Worm (Caenorhabditis elegans) whole organism, late embryonic: Measurements from ENCODE around the gene dcr-1.
A peak's percentile ranks its signal among the peaks of the same experiment; 100 is the strongest.

Experiments used
- K09A11.1 ChIP-seq: sonication (generic microtip); optimal IDR thresholded peaks from 2 replicates; lab custom pipeline; 2017; ENCODE audit warnings: antibody characterized with exemption, mild to moderate bottlenecking, missing genetic modification characterization, missing compliant biosample characterization; ENCODE audit not compliant: insufficient read depth
- T23F11.4 ChIP-seq: fragments of 200-800 bp; sonication (Bioruptor generic); optimal IDR thresholded peaks from 2 replicates; lab custom pipeline; 2018; ENCODE audit warnings: mild to moderate bottlenecking, missing genetic modification characterization, missing compliant biosample characterization
- Y22D7AL.16 ChIP-seq: sonication (generic microtip); optimal IDR thresholded peaks from 2 replicates; lab custom pipeline; 2016; ENCODE audit warnings: missing genetic modification characterization, missing compliant biosample characterization
- ama-1 ChIP-seq: fragments of 150-350 bp; optimal IDR thresholded peaks from 2 replicates; lab custom pipeline; 2014
- ceh-14 ChIP-seq: sonication (generic microtip); optimal IDR thresholded peaks from 2 replicates; lab custom pipeline; 2016; ENCODE audit warnings: missing genotype, missing genetic modification characterization, missing compliant biosample characterization
- ceh-18 ChIP-seq: sonication (generic microtip); optimal IDR thresholded peaks from 2 replicates; lab custom pipeline; 2016; ENCODE audit warnings: missing genetic modification characterization, missing compliant biosample characterization
- ceh-2 ChIP-seq: sonication (generic microtip); optimal IDR thresholded peaks from 2 replicates; lab custom pipeline; 2016; ENCODE audit warnings: missing genotype, missing genetic modification characterization, missing compliant biosample characterization
- ceh-22 ChIP-seq: sonication (generic microtip); optimal IDR thresholded peaks from 2 replicates; lab custom pipeline; 2017; ENCODE audit warnings: missing biosample characterization, missing genetic modification characterization
- ceh-24 ChIP-seq: sonication (generic microtip); optimal IDR thresholded peaks from 2 replicates; lab custom pipeline; 2016; ENCODE audit warnings: mild to moderate bottlenecking, missing genetic modification characterization, missing compliant biosample characterization
- ceh-30 ChIP-seq: fragments of 150-350 bp; optimal IDR thresholded peaks from 2 replicates; lab custom pipeline; 2014; ENCODE audit warnings: missing biosample characterization, missing genetic modification characterization
- ceh-31 ChIP-seq: sonication (generic microtip); optimal IDR thresholded peaks from 2 replicates; lab custom pipeline; 2016; ENCODE audit warnings: missing genetic modification characterization, missing compliant biosample characterization
- ceh-34 ChIP-seq: sonication (generic microtip); optimal IDR thresholded peaks from 2 replicates; lab custom pipeline; 2016; ENCODE audit warnings: mild to moderate bottlenecking, missing genetic modification characterization, missing compliant biosample characterization
- che-1 ChIP-seq: sonication (generic microtip); optimal IDR thresholded peaks from 2 replicates; lab custom pipeline; 2016; ENCODE audit warnings: mild to moderate bottlenecking, missing genetic modification characterization, missing compliant biosample characterization
- dve-1 ChIP-seq: sonication (generic microtip); optimal IDR thresholded peaks from 2 replicates; lab custom pipeline; 2017; ENCODE audit warnings: antibody characterized with exemption, mild to moderate bottlenecking, missing genetic modification characterization, missing compliant biosample characterization
- elt-2 ChIP-seq: sonication (generic microtip); optimal IDR thresholded peaks from 2 replicates; lab custom pipeline; 2016; ENCODE audit warnings: missing genetic modification reagents, missing genetic modification characterization, missing compliant biosample characterization
- fkh-6 ChIP-seq: sonication (generic microtip); optimal IDR thresholded peaks from 2 replicates; lab custom pipeline; 2016; ENCODE audit warnings: missing genetic modification characterization, missing compliant biosample characterization
- hlh-13 ChIP-seq: fragments of 200-800 bp; sonication (Bioruptor generic); optimal IDR thresholded peaks from 2 replicates; lab custom pipeline; 2018; ENCODE audit warnings: mild to moderate bottlenecking, missing genetic modification characterization, missing compliant biosample characterization
- hlh-15 ChIP-seq: sonication (generic microtip); optimal IDR thresholded peaks from 2 replicates; lab custom pipeline; 2016; ENCODE audit warnings: missing genetic modification characterization, missing compliant biosample characterization
- hlh-30 ChIP-seq: sonication (generic microtip); optimal IDR thresholded peaks from 2 replicates; lab custom pipeline; 2017; ENCODE audit warnings: antibody characterized with exemption, missing genetic modification characterization, missing compliant biosample characterization; ENCODE audit not compliant: insufficient read depth
- hlh-8 ChIP-seq: sonication (generic microtip); optimal IDR thresholded peaks from 2 replicates; lab custom pipeline; 2016; ENCODE audit warnings: missing genotype, missing genetic modification characterization, missing compliant biosample characterization
- lim-6 ChIP-seq: sonication (generic microtip); optimal IDR thresholded peaks from 2 replicates; lab custom pipeline; 2016; ENCODE audit warnings: missing genetic modification characterization, missing compliant biosample characterization
- lin-11 ChIP-seq: fragments of 200-800 bp; sonication (Bioruptor generic); optimal IDR thresholded peaks from 2 replicates; lab custom pipeline; 2018; ENCODE audit warnings: mild to moderate bottlenecking, missing genetic modification characterization, missing compliant biosample characterization
- mec-3 ChIP-seq: sonication (generic microtip); optimal IDR thresholded peaks from 2 replicates; lab custom pipeline; 2016; ENCODE audit warnings: borderline replicate concordance, missing genetic modification characterization, missing compliant biosample characterization
- nfya-1 ChIP-seq: sonication (generic microtip); optimal IDR thresholded peaks from 2 replicates; lab custom pipeline; 2017; ENCODE audit warnings: missing genetic modification characterization, mild to moderate bottlenecking, missing compliant biosample characterization, antibody characterized with exemption, moderate library complexity
- nhr-232 ChIP-seq: sonication (generic microtip); optimal IDR thresholded peaks from 2 replicates; lab custom pipeline; 2016; ENCODE audit warnings: missing genetic modification characterization, missing compliant biosample characterization
- pag-3 ChIP-seq: sonication (generic microtip); optimal IDR thresholded peaks from 2 replicates; lab custom pipeline; 2016; ENCODE audit warnings: missing compliant biosample characterization, missing genetic modification characterization, borderline replicate concordance
- pat-9 ChIP-seq: fragments of 200-800 bp; sonication (Bioruptor generic); optimal IDR thresholded peaks from 2 replicates; lab custom pipeline; 2018; ENCODE audit warnings: mild to moderate bottlenecking, missing genetic modification characterization, moderate library complexity, missing compliant biosample characterization
- pha-4 ChIP-seq: fragments of 150-350 bp; optimal IDR thresholded peaks from 2 replicates; lab custom pipeline; 2018; ENCODE audit warnings: missing biosample characterization, missing genetic modification reagents, missing genetic modification characterization
- ref-2 ChIP-seq: sonication (generic microtip); optimal IDR thresholded peaks from 2 replicates; lab custom pipeline; 2016; ENCODE audit warnings: missing genetic modification characterization, missing compliant biosample characterization
- rnt-1 ChIP-seq: sonication (generic microtip); optimal IDR thresholded peaks from 2 replicates; lab custom pipeline; 2016; ENCODE audit warnings: missing genetic modification characterization, missing compliant biosample characterization
- sdc-2 ChIP-seq: sonication (generic microtip); optimal IDR thresholded peaks from 2 replicates; lab custom pipeline; 2016; ENCODE audit warnings: missing genotype, missing genetic modification characterization, missing compliant biosample characterization
- syd-9 ChIP-seq: sonication (generic microtip); optimal IDR thresholded peaks from 2 replicates; lab custom pipeline; 2016; ENCODE audit warnings: mild to moderate bottlenecking, missing genetic modification characterization, moderate library complexity, missing compliant biosample characterization
- tbx-2 ChIP-seq: sonication (generic microtip); optimal IDR thresholded peaks from 2 replicates; lab custom pipeline; 2016; ENCODE audit warnings: missing genetic modification characterization, missing compliant biosample characterization
- tbx-7 ChIP-seq: sonication (generic microtip); optimal IDR thresholded peaks from 2 replicates; lab custom pipeline; 2016; ENCODE audit warnings: missing genotype, missing genetic modification characterization, missing compliant biosample characterization
- ttx-3 ChIP-seq: sonication (generic microtip); optimal IDR thresholded peaks from 2 replicates; lab custom pipeline; 2016; ENCODE audit warnings: missing genetic modification reagents, missing genetic modification characterization, missing compliant biosample characterization
- unc-42 ChIP-seq: sonication (generic microtip); optimal IDR thresholded peaks from 2 replicates; lab custom pipeline; 2016; ENCODE audit warnings: missing genotype, missing genetic modification characterization, missing compliant biosample characterization

The dcr-1 gene

ce11 chrIII:8080165-8080738 is at the start of gene dcr-1, which contains the start of gene apc-2:
Gene dcr-1 (minus strand): TSS chrIII:8080281.
Gene apc-2 (plus strand): TSS chrIII:8080629.
- TF ChIP-seq fkh-6 (tag; lab: Kevin White, UChicago) (no peak), ceh-30 (tag; lab: Kevin White, UChicago) (no peak), hlh-8 (tag; lab: Kevin White, UChicago) (no peak), ceh-2 (no peak), K09A11.1 (tag; lab: Kevin White, UChicago) (no peak), Y22D7AL.16 (tag; lab: Kevin White, UChicago) (no peak), che-1 (tag; lab: Kevin White, UChicago) (no peak), lin-11 (tag; lab: Kevin White, UChicago) (no peak), ceh-22 (no peak)

- TF ChIP-seq ceh-14 (tag; lab: Kevin White, UChicago) (no peak), ceh-34 (no peak), ref-2 (tag; lab: Kevin White, UChicago) (no peak)
Observed at ce11 chrIII:8129195-8129594, 49.1 kb upstream of the dcr-1 start.

- TF ChIP-seq pat-9 (tag; lab: Kevin White, UChicago) (no peak), unc-42 (tag; lab: Kevin White, UChicago) (peak; percentile 32), syd-9 (tag; lab: Kevin White, UChicago) (peak; percentile 57), ceh-24 (tag; lab: Kevin White, UChicago) (no peak), tbx-2 (peak; percentile 23), hlh-15 (tag; lab: Kevin White, UChicago) (no peak), sdc-2 (tag; lab: Kevin White, UChicago) (peak; percentile 37), ceh-2 (peak; percentile 28), ceh-31 (tag; lab: Kevin White, UChicago) (peak; percentile 65), ceh-34 (peak; percentile 38), mec-3 (tag; lab: Kevin White, UChicago) (no peak), dve-1 (tag; lab: Kevin White, UChicago) (no peak), rnt-1 (tag; lab: Kevin White, UChicago) (peak; percentile 9), hlh-30 (peak; percentile 22), hlh-13 (GFP tag; lab: Kevin White, UChicago) (no peak), ceh-22 (no peak), nhr-232 (tag; lab: Kevin White, UChicago) (no peak), ttx-3 (tag; lab: Kevin White, UChicago) (no peak), ama-1 (lab: Kevin White, UChicago) (no peak), pha-4 (tag; lab: Kevin White, UChicago) (no peak), pag-3 (tag; lab: Kevin White, UChicago) (no peak), T23F11.4 (no peak), nfya-1 (tag; lab: Kevin White, UChicago) (peak; percentile 15), lim-6 (no peak), elt-2 (peak; percentile 1), ref-2 (tag; lab: Kevin White, UChicago) (peak; percentile 34), ceh-18 (tag; lab: Kevin White, UChicago) (peak; percentile 21), ceh-14 (tag; lab: Kevin White, UChicago) (peak; percentile 29)
- TF ChIP-seq, all 69 proteins: peak for 14
Observed at ce11 chrIII:8126978-8127377, 46.9 kb upstream of the dcr-1 start.

ce11 chrIII:8125234-8125633 is 45.2 kb upstream of the dcr-1 start:
- TF ChIP-seq tbx-2 (peak; percentile 30), nfya-1 (tag; lab: Kevin White, UChicago) (peak; percentile 63), elt-2 (peak; percentile 18), K09A11.1 (tag; lab: Kevin White, UChicago) (no peak), dve-1 (tag; lab: Kevin White, UChicago) (peak; percentile 10), tbx-7 (tag; lab: Kevin White, UChicago) (no peak)
